Worm (Caenorhabditis elegans) whole organism, mixed stage, embryonic: ENCODE results near the gene C44B7.5.
A peak's percentile ranks its signal among the peaks of the same experiment; 100 is the strongest.

Experiments used
- blmp-1 ChIP-seq: fragments of 150-350 bp; optimal IDR thresholded peaks from 2 replicates; lab custom pipeline; 2014; ENCODE audit warnings: missing biosample characterization, missing genetic modification characterization
- cnd-1 ChIP-seq: fragments of 200-800 bp; sonication (Bioruptor generic); optimal IDR thresholded peaks from 2 replicates; lab custom pipeline; 2018; ENCODE audit warnings: mild to moderate bottlenecking, missing genetic modification characterization, missing compliant biosample characterization
- lin-32 ChIP-seq: fragments of 200-800 bp; sonication (Bioruptor generic); optimal IDR thresholded peaks from 2 replicates; lab custom pipeline; 2018; ENCODE audit warnings: mild to moderate bottlenecking, missing genetic modification characterization, missing compliant biosample characterization
- nhr-237 ChIP-seq: fragments of 150-350 bp; optimal IDR thresholded peaks from 2 replicates; lab custom pipeline; 2014; ENCODE audit warnings: missing biosample characterization, missing genetic modification characterization
- nhr-76 ChIP-seq: sonication (generic microtip); optimal IDR thresholded peaks from 2 replicates; lab custom pipeline; 2017; ENCODE audit warnings: missing biosample characterization, missing genetic modification characterization
- snpc-4 ChIP-seq: fragments of 150-350 bp; optimal IDR thresholded peaks from 2 replicates; lab custom pipeline; 2014; ENCODE audit warnings: missing biosample characterization, missing genetic modification characterization
- sptf-1 ChIP-seq: sonication (generic microtip); optimal IDR thresholded peaks from 2 replicates; lab custom pipeline; 2017; ENCODE audit warnings: mild to moderate bottlenecking, missing genetic modification characterization, moderate library complexity, missing compliant biosample characterization
- unc-62 ChIP-seq: fragments of 150-350 bp; optimal IDR thresholded peaks from 2 replicates; lab custom pipeline; 2014; ENCODE audit warnings: missing biosample characterization, missing genetic modification reagents, missing genetic modification characterization
- ztf-11 ChIP-seq: fragments of 150-350 bp; optimal IDR thresholded peaks from 2 replicates; lab custom pipeline; 2014; ENCODE audit warnings: missing biosample characterization, missing genetic modification characterization

- TF ChIP-seq snpc-4, result no peak
- peak; percentile 64 for TF ChIP-seq cnd-1 (tag; lab: Kevin White, UChicago)
- TF ChIP-seq ztf-11 (tag; lab: Kevin White, UChicago), result no peak
- TF ChIP-seq nhr-237 (tag; lab: Kevin White, UChicago), result peak; percentile 34
- no peak for TF ChIP-seq nhr-76 (tag; lab: Kevin White, UChicago)
- no peak for TF ChIP-seq lin-32 (GFP tag; lab: Kevin White, UChicago)
- peak; percentile 89 for TF ChIP-seq unc-62 (GFP tag; lab: Kevin White, UChicago)
- no peak for TF ChIP-seq blmp-1
- TF ChIP-seq sptf-1 (tag; lab: Kevin White, UChicago), result peak; percentile 53
Observed at ce11 chrII:6827388-6827787, 45.0 kb downstream of the C44B7.5 start.
